Fruit fly (Drosophila melanogaster) whole organism, pupa: ENCODE data around the gene C3G.

Source experiments
- CG10348 ChIP-seq: fragments of 200-800 bp; sonication (Bioruptor generic); IDR thresholded peaks from 2 replicates; pipeline ENCODE4 v1.3.6; 2022; ENCODE audit warnings: missing biosample characterization, missing genetic modification characterization
- CG12605 ChIP-seq: fragments of 200-800 bp; sonication (Bioruptor generic); IDR thresholded peaks from 2 replicates; pipeline ENCODE4 v1.3.6; 2022; ENCODE audit warnings: missing biosample characterization, missing genetic modification characterization
- CG13204 ChIP-seq: fragments of 200-800 bp; sonication (Bioruptor generic); optimal IDR thresholded peaks from 2 replicates; lab custom pipeline; 2018; ENCODE audit warnings: missing biosample characterization, mild to moderate bottlenecking, missing genetic modification characterization, moderate library complexity
- CG14655 ChIP-seq: fragments of 200-800 bp; sonication (Bioruptor generic); optimal IDR thresholded peaks from 3 replicates; lab custom pipeline; 2017; ENCODE audit warnings: mild to moderate bottlenecking, missing biosample characterization, missing genetic modification reagents, missing genetic modification characterization
- CG15710 ChIP-seq: fragments of 200-800 bp; sonication (Bioruptor generic); optimal IDR thresholded peaks from 2 replicates; lab custom pipeline; 2018; ENCODE audit warnings: missing biosample characterization, mild to moderate bottlenecking, missing genetic modification characterization, moderate library complexity
- CG17806 ChIP-seq: fragments of 200-800 bp; sonication (Bioruptor generic); optimal IDR thresholded peaks from 2 replicates; lab custom pipeline; 2018; ENCODE audit warnings: missing biosample characterization, mild to moderate bottlenecking, missing genetic modification characterization, moderate library complexity
- CG32121 ChIP-seq: fragments of 200-800 bp; sonication (Bioruptor generic); IDR thresholded peaks from 2 replicates; pipeline ENCODE4 v1.3.6; 2022; ENCODE audit warnings: missing biosample characterization, missing genetic modification characterization
- CG34367 ChIP-seq: fragments of 200-800 bp; sonication (Bioruptor generic); optimal IDR thresholded peaks from 2 replicates; lab custom pipeline; 2018; ENCODE audit warnings: missing biosample characterization, mild to moderate bottlenecking, missing genetic modification characterization
- CG4496 ChIP-seq: fragments of 200-800 bp; sonication (Bioruptor generic); IDR thresholded peaks from 3 replicates; pipeline ENCODE4 v1.3.6; 2022; ENCODE audit warnings: missing biosample characterization, missing genetic modification characterization
- CG8159 ChIP-seq: fragments of 200-800 bp; sonication (Bioruptor generic); optimal IDR thresholded peaks from 3 replicates; lab custom pipeline; 2018; ENCODE audit warnings: missing biosample characterization, mild to moderate bottlenecking, missing genetic modification characterization, moderate library complexity
- CG8301 ChIP-seq: fragments of 200-800 bp; sonication (Bioruptor generic); optimal IDR thresholded peaks from 2 replicates; lab custom pipeline; 2018; ENCODE audit warnings: missing biosample characterization, mild to moderate bottlenecking, missing genetic modification characterization
- CG9948 ChIP-seq: fragments of 200-800 bp; sonication (Bioruptor generic); optimal IDR thresholded peaks from 2 replicates; lab custom pipeline; 2018; ENCODE audit warnings: missing biosample characterization, mild to moderate bottlenecking, missing genetic modification characterization, moderate library complexity
- D1 ChIP-seq: fragments of 200-800 bp; sonication (Bioruptor generic); optimal IDR thresholded peaks from 2 replicates; lab custom pipeline; 2018; ENCODE audit warnings: missing biosample characterization, mild to moderate bottlenecking, missing genetic modification characterization, moderate library complexity
- EcR ChIP-seq: fragments of 200-800 bp; sonication (Bioruptor generic); optimal IDR thresholded peaks from 3 replicates; lab custom pipeline; 2019; ENCODE audit warnings: missing biosample characterization, missing genetic modification characterization, mild to moderate bottlenecking, moderate library complexity, missing genetic modification reagents
- Ets98B ChIP-seq: fragments of 200-800 bp; sonication (Bioruptor generic); IDR thresholded peaks from 2 replicates; pipeline ENCODE4 v1.3.6; 2022; ENCODE audit warnings: missing biosample characterization, missing genetic modification characterization
- Pif1A ChIP-seq: fragments of 200-800 bp; sonication (Bioruptor generic); optimal IDR thresholded peaks from 3 replicates; lab custom pipeline; 2016; ENCODE audit warnings: missing biosample characterization, missing genetic modification characterization
- Pif1B ChIP-seq: fragments of 200-800 bp; sonication (Bioruptor generic); optimal IDR thresholded peaks from 3 replicates; lab custom pipeline; 2016; ENCODE audit warnings: missing biosample characterization, missing genetic modification characterization
- Snoo ChIP-seq: fragments of 200-800 bp; sonication (Bioruptor generic); optimal IDR thresholded peaks from 3 replicates; lab custom pipeline; 2017; ENCODE audit warnings: missing biosample characterization, mild to moderate bottlenecking, missing genetic modification characterization, inconsistent platforms
- fd96Ca ChIP-seq: fragments of 200-800 bp; sonication (Bioruptor generic); IDR thresholded peaks from 3 replicates; pipeline ENCODE4 v1.3.6; 2022; ENCODE audit warnings: missing biosample characterization, missing genetic modification characterization
- gl ChIP-seq: fragments of 200-800 bp; sonication (Bioruptor generic); optimal IDR thresholded peaks from 2 replicates; lab custom pipeline; 2018; ENCODE audit warnings: missing biosample characterization, mild to moderate bottlenecking, missing genetic modification characterization
- rn ChIP-seq: fragments of 200-800 bp; sonication (Bioruptor generic); IDR thresholded peaks from 2 replicates; pipeline ENCODE4 v1.3.6; 2022; ENCODE audit warnings: missing biosample characterization, missing genetic modification characterization

The C3G gene

dm6 chrX:6793390-6793789 lies 10.0 kb downstream of the C3G start:
- TF ChIP-seq Ets98B (GFP tag; lab: Robert Waterston, UW): peak; percentile 93
- no peak for TF ChIP-seq EcR (GFP tag; lab: Kevin White, UChicago)
- TF ChIP-seq CG9948 (tag; lab: Kevin White, UChicago): peak; percentile 55
- peak; percentile 81 for TF ChIP-seq Pif1B (GFP tag; lab: Kevin White, UChicago)
- peak; percentile 43 for TF ChIP-seq Snoo (tag; lab: Kevin White, UChicago)
- TF ChIP-seq CG8301 (tag; lab: Kevin White, UChicago): peak; percentile 84
- TF ChIP-seq CG4496 (GFP tag; lab: Robert Waterston, UW): peak; percentile 96
- peak; percentile 86 for TF ChIP-seq CG14655 (GFP tag; lab: Kevin White, UChicago)
- TF ChIP-seq gl (tag; lab: Kevin White, UChicago): no peak
- TF ChIP-seq CG17806 (tag; lab: Kevin White, UChicago): peak; percentile 62
- TF ChIP-seq CG32121 (GFP tag; lab: Robert Waterston, UW): peak; percentile 94
- peak; percentile 79 for TF ChIP-seq rn (GFP tag; lab: Robert Waterston, UW)
- peak; percentile 89 for TF ChIP-seq CG12605 (GFP tag; lab: Robert Waterston, UW)
- no peak for TF ChIP-seq CG13204 (GFP tag; lab: Kevin White, UChicago)
- peak; percentile 85 for TF ChIP-seq Pif1A (GFP tag; lab: Kevin White, UChicago)
- peak; percentile 52 for TF ChIP-seq CG8159 (tag; lab: Kevin White, UChicago)
- peak; percentile 51 for TF ChIP-seq CG34367 (tag; lab: Kevin White, UChicago)
- TF ChIP-seq CG15710 (tag; lab: Kevin White, UChicago): peak; percentile 44
- peak; percentile 82 for TF ChIP-seq CG10348 (GFP tag; lab: Robert Waterston, UW)
- no peak for TF ChIP-seq D1 (tag; lab: Kevin White, UChicago)
- peak; percentile 93 for TF ChIP-seq fd96Ca
- TF ChIP-seq, all 21 proteins: peak for 17

- no peak for TF ChIP-seq CG15710 (tag; lab: Kevin White, UChicago)
- peak; percentile 68 for TF ChIP-seq CG4496 (GFP tag; lab: Robert Waterston, UW)
- TF ChIP-seq fd96Ca: peak; percentile 31; the same call in 2 of the 3 replicates
- peak; percentile 11; the same call in 1 of the 2 replicates for TF ChIP-seq CG32121 (GFP tag; lab: Robert Waterston, UW)
- no peak for TF ChIP-seq EcR (GFP tag; lab: Kevin White, UChicago)
- TF ChIP-seq CG8301 (tag; lab: Kevin White, UChicago): no peak
- peak; percentile 55; the same call in 1 of the 2 replicates for TF ChIP-seq rn (GFP tag; lab: Robert Waterston, UW)
- no peak for TF ChIP-seq Pif1A (GFP tag; lab: Kevin White, UChicago)
- TF ChIP-seq CG14655 (GFP tag; lab: Kevin White, UChicago): no peak
- no peak for TF ChIP-seq Snoo (tag; lab: Kevin White, UChicago)
- peak; percentile 41 for TF ChIP-seq Ets98B (GFP tag; lab: Robert Waterston, UW)
- TF ChIP-seq CG12605 (GFP tag; lab: Robert Waterston, UW): peak; percentile 23; the same call in 1 of the 2 replicates
Observed at dm6 chrX:6792891-6793290, 10.5 kb downstream of the C3G start.

- no peak for TF ChIP-seq EcR (GFP tag; lab: Kevin White, UChicago)
- TF ChIP-seq CG34367 (tag; lab: Kevin White, UChicago): peak; percentile 14
- peak; percentile 93 for TF ChIP-seq fd96Ca
- peak; percentile 76 for TF ChIP-seq CG12605 (GFP tag; lab: Robert Waterston, UW)
- no peak for TF ChIP-seq gl (tag; lab: Kevin White, UChicago)
- peak; percentile 56 for TF ChIP-seq Snoo (tag; lab: Kevin White, UChicago)
- peak; percentile 80 for TF ChIP-seq CG8301 (tag; lab: Kevin White, UChicago)
- TF ChIP-seq CG17806 (tag; lab: Kevin White, UChicago): peak; percentile 45
- TF ChIP-seq D1 (tag; lab: Kevin White, UChicago): no peak
- peak; percentile 85 for TF ChIP-seq CG32121 (GFP tag; lab: Robert Waterston, UW)
- no peak for TF ChIP-seq Pif1B (GFP tag; lab: Kevin White, UChicago)
- no peak for TF ChIP-seq CG10348 (GFP tag; lab: Robert Waterston, UW)
- TF ChIP-seq Ets98B (GFP tag; lab: Robert Waterston, UW): peak; percentile 94
- TF ChIP-seq CG13204 (GFP tag; lab: Kevin White, UChicago): no peak
- no peak for TF ChIP-seq CG14655 (GFP tag; lab: Kevin White, UChicago)
- TF ChIP-seq rn (GFP tag; lab: Robert Waterston, UW): peak; percentile 76; the same call in 1 of the 2 replicates
- peak; percentile 93 for TF ChIP-seq CG4496 (GFP tag; lab: Robert Waterston, UW)
- TF ChIP-seq Pif1A (GFP tag; lab: Kevin White, UChicago): no peak
- peak; percentile 29 for TF ChIP-seq CG15710 (tag; lab: Kevin White, UChicago)
- peak; percentile 37 for TF ChIP-seq CG8159 (tag; lab: Kevin White, UChicago)
- peak; percentile 18 for TF ChIP-seq CG9948 (tag; lab: Kevin White, UChicago)
- TF ChIP-seq, all 21 proteins: peak for 13
Observed at dm6 chrX:6791531-6791930, 11.9 kb downstream of the C3G start.

- TF ChIP-seq Pif1B (GFP tag; lab: Kevin White, UChicago) (no peak), CG13204 (GFP tag; lab: Kevin White, UChicago) (no peak), CG12605 (GFP tag; lab: Robert Waterston, UW) (no peak), Pif1A (GFP tag; lab: Kevin White, UChicago) (no peak), EcR (GFP tag; lab: Kevin White, UChicago) (no peak), CG34367 (tag; lab: Kevin White, UChicago) (no peak), rn (GFP tag; lab: Robert Waterston, UW) (no peak), CG9948 (tag; lab: Kevin White, UChicago) (no peak), CG17806 (tag; lab: Kevin White, UChicago) (no peak), CG4496 (GFP tag; lab: Robert Waterston, UW) (no peak), CG8301 (tag; lab: Kevin White, UChicago) (no peak), D1 (tag; lab: Kevin White, UChicago) (no peak), CG14655 (GFP tag; lab: Kevin White, UChicago) (no peak), CG15710 (tag; lab: Kevin White, UChicago) (no peak), CG10348 (GFP tag; lab: Robert Waterston, UW) (no peak), Snoo (tag; lab: Kevin White, UChicago) (no peak), CG32121 (GFP tag; lab: Robert Waterston, UW) (no peak), CG8159 (tag; lab: Kevin White, UChicago) (no peak), fd96Ca (no peak)
Observed at dm6 chrX:6790944-6791343, 12.4 kb downstream of the C3G start.
